Worm (Caenorhabditis elegans): ENCODE measurements around the gene srz-74.

The srz-74 gene

DNA sequence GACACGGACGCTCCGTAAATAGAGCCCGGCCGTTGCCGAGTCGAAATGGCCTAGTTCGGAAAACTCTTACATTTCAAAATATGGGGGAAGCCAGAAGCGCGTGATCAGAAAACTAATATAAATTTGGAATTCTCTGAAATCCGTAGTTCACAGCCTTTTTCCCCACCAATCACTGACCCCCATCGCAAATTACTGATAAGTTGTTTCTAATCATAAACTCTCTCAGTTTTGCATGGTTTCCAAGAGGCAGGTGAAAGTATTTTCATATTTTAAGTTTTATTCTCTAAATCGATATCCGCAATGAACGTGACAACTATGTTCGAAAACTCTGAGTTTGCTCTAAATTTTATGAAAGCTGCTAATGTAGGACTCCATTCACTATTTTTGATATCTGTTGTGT is at the start of gene srz-74:
Gene srz-74 (plus strand): TSS at position 301 of the 400 bp plus-strand sequence.
- TF ChIP-seq nhr-77 (tag; optimal IDR thresholded peaks at IDR 0.05) (no peak), lin-39 (tag; optimal IDR thresholded peaks at IDR 0.05) (no peak), nhr-76 (tag; optimal IDR thresholded peaks at IDR 0.05) (no peak), pqm-1 (tag; optimal IDR thresholded peaks at IDR 0.05) (no peak), nhr-43 (tag; optimal IDR thresholded peaks at IDR 0.05; ENCODE audit: poor library complexity, severe bottlenecking) (no peak), nhr-67 (tag; optimal IDR thresholded peaks at IDR 0.05) (no peak), unc-39 (tag; optimal IDR thresholded peaks at IDR 0.05) (no peak), sea-2 (GFP tag; optimal IDR thresholded peaks at IDR 0.05) (no peak), nhr-12 (tag; optimal IDR thresholded peaks at IDR 0.05) (no peak), ceh-9 (tag; optimal IDR thresholded peaks at IDR 0.05) (no peak), fkh-2 (tag; optimal IDR thresholded peaks at IDR 0.05) (no peak), R02D3.7 (tag; optimal IDR thresholded peaks at IDR 0.05) (no peak), nfya-1 (tag; optimal IDR thresholded peaks at IDR 0.05; ENCODE audit: insufficient read depth) (no peak), lsy-12 (tag; optimal IDR thresholded peaks at IDR 0.05) (no peak)

- TF ChIP-seq lsy-12 (tag; optimal IDR thresholded peaks at IDR 0.05) (no peak), nhr-23 (tag; optimal IDR thresholded peaks at IDR 0.05) (no peak), nhr-12 (tag; optimal IDR thresholded peaks at IDR 0.05) (no peak), fos-1 (tag; optimal IDR thresholded peaks at IDR 0.05) (no peak), ceh-16 (tag; optimal IDR thresholded peaks at IDR 0.05) (no peak), nhr-67 (tag; optimal IDR thresholded peaks at IDR 0.05) (no peak), nhr-76 (tag; optimal IDR thresholded peaks at IDR 0.05) (no peak)
These were observed 48.6 kb upstream of the srz-74 start, which contains the start of gene clec-191 for ce11 chrIV:16280614-16281013. clec-191 (minus strand) TSS chrIV:16280714.

DNA sequence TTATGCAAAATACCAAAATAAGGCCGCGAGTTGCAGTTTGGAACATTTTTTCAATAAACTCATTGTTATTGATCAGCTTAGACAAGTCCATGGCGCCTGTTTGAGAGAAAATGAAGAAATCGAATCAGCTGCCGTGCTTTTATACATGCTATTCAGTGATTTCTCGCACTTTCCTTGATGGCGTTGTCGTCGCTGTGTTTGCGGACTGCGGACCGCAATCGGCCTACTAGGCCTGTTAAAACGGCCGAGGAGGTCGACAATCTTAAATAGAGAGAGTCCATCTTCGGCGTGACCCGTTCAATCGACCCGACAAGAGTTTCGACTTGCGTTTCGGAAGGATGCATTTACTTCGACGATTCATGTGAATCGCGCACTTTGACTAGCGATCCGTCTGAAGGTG is 38.5 kb upstream of the srz-74 start, which contains the start of gene srz-75:
Gene srz-75 (minus strand): TSS at position 101 of the 400 bp plus-strand sequence.
- no peak for TF ChIP-seq ceh-9 (tag; optimal IDR thresholded peaks at IDR 0.05)
- no peak for TF ChIP-seq ama-1 (optimal IDR thresholded peaks at IDR 0.05)
- no peak for TF ChIP-seq elt-3 (tag; optimal IDR thresholded peaks at IDR 0.05)
- TF ChIP-seq nhr-11 (tag; optimal IDR thresholded peaks at IDR 0.05), result no peak
- no peak for TF ChIP-seq nfya-1 (tag; optimal IDR thresholded peaks at IDR 0.05; ENCODE audit: insufficient read depth)
- no peak for TF ChIP-seq elt-1 (tag; optimal IDR thresholded peaks at IDR 0.05)
- no peak for TF ChIP-seq egl-27 (tag; optimal IDR thresholded peaks at IDR 0.05)
- no peak for TF ChIP-seq jun-1 (tag; optimal IDR thresholded peaks at IDR 0.05)
- TF ChIP-seq unc-39 (tag; optimal IDR thresholded peaks at IDR 0.05), result no peak
- TF ChIP-seq pqm-1 (tag; optimal IDR thresholded peaks at IDR 0.05), result no peak
- no peak for TF ChIP-seq snpc-4 (tag; optimal IDR thresholded peaks at IDR 0.05)
- no peak for TF ChIP-seq tbx-2 (tag; optimal IDR thresholded peaks at IDR 0.05)
- TF ChIP-seq fkh-10 (GFP tag; optimal IDR thresholded peaks at IDR 0.05), result no peak
- TF ChIP-seq nhr-77 (tag; optimal IDR thresholded peaks at IDR 0.05), result no peak
- no peak for TF ChIP-seq daf-12 (tag; optimal IDR thresholded peaks at IDR 0.05)
- no peak for TF ChIP-seq nhr-237 (tag; optimal IDR thresholded peaks at IDR 0.05)
- no peak for TF ChIP-seq fkh-2 (tag; optimal IDR thresholded peaks at IDR 0.05)
- no peak for TF ChIP-seq ceh-28 (tag; optimal IDR thresholded peaks at IDR 0.05)

DNA sequence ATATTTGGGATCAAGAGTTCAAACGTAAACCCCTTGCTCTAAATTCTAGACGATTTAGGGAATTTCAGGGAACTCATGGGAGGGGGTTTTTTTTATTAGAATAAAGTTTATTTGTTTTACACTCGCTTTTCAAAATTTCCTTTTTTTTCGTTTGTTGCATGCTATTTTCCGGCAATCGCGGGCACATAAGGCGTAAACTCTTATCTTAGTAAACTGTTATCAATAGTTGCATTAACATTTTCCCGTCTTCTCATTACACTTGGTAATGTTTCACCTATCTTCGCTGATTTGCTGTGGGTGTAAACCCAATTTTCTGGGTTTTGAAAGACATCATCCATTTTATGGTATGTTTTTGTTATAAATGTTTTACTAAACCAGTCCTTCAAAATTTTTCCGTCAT is 35.4 kb upstream of the srz-74 start:
- TF ChIP-seq elt-2 (tag; optimal IDR thresholded peaks at IDR 0.05), result peak; percentile 68
- TF ChIP-seq nhr-67 (tag; optimal IDR thresholded peaks at IDR 0.05), result no peak
- no peak for TF ChIP-seq fkh-10 (GFP tag; optimal IDR thresholded peaks at IDR 0.05)
- TF ChIP-seq unc-39 (tag; optimal IDR thresholded peaks at IDR 0.05), result no peak
- TF ChIP-seq ceh-16 (tag; optimal IDR thresholded peaks at IDR 0.05), result no peak
- no peak for TF ChIP-seq aly-2 (tag; optimal IDR thresholded peaks at IDR 0.05)
- TF ChIP-seq skn-1 (tag; optimal IDR thresholded peaks at IDR 0.05), result no peak

- TF ChIP-seq jun-1 (tag; optimal IDR thresholded peaks at IDR 0.05) (no peak), unc-39 (tag; optimal IDR thresholded peaks at IDR 0.05) (no peak), ama-1 (optimal IDR thresholded peaks at IDR 0.05) (no peak), nhr-23 (tag; optimal IDR thresholded peaks at IDR 0.05) (no peak), fos-1 (tag; optimal IDR thresholded peaks at IDR 0.05) (no peak), R02D3.7 (tag; optimal IDR thresholded peaks at IDR 0.05) (no peak), elt-1 (tag; optimal IDR thresholded peaks at IDR 0.05) (no peak), egl-27 (tag; optimal IDR thresholded peaks at IDR 0.05) (no peak), mdl-1 (tag; optimal IDR thresholded peaks at IDR 0.05) (no peak), egl-5 (tag; optimal IDR thresholded peaks at IDR 0.05) (no peak), elt-3 (tag; optimal IDR thresholded peaks at IDR 0.05) (no peak), ceh-9 (tag; optimal IDR thresholded peaks at IDR 0.05) (no peak), ceh-16 (tag; optimal IDR thresholded peaks at IDR 0.05) (no peak), nhr-76 (tag; optimal IDR thresholded peaks at IDR 0.05) (no peak), nhr-43 (tag; optimal IDR thresholded peaks at IDR 0.05; ENCODE audit: poor library complexity, severe bottlenecking) (no peak), nfya-1 (tag; optimal IDR thresholded peaks at IDR 0.05; ENCODE audit: insufficient read depth) (no peak), lsy-12 (tag; optimal IDR thresholded peaks at IDR 0.05) (no peak), fkh-2 (tag; optimal IDR thresholded peaks at IDR 0.05) (no peak), ceh-82 (tag; optimal IDR thresholded peaks at IDR 0.05) (no peak)
These were observed 30.4 kb upstream of the srz-74 start, which contains the start of gene srz-72 for ce11 chrIV:16298851-16299250. srz-72 (plus strand) TSS chrIV:16299151.
